Worm (Caenorhabditis elegans) whole organism, young adult: Measurements from ENCODE around the gene gcy-7.

Experiments
- F39B2.1 ChIP-seq: fragments of 200-800 bp; sonication (Bioruptor generic); IDR thresholded peaks from 2 replicates; pipeline ENCODE4 v1.3.6; 2022; ENCODE audit warnings: missing genetic modification reagents, missing genetic modification characterization, missing compliant biosample characterization
- Y95B8A.8 ChIP-seq: fragments of 200-800 bp; sonication (Bioruptor generic); IDR thresholded peaks from 2 replicates; pipeline ENCODE4 v1.3.6; 2022; ENCODE audit warnings: missing genetic modification reagents, missing genetic modification characterization, missing compliant biosample characterization
- ama-1 ChIP-seq, 3 experiments: fragments of 150-350 bp in 1 of 3; sonication (generic microtip) in 2 of 3; optimal IDR thresholded peaks; 2 replicates each; lab custom pipeline; 2014 to 2018; ENCODE audit warnings: missing biosample characterization in 2 of 3, missing genetic modification characterization in 2 of 3, missing genetic modification reagents in 2 of 3
- aptf-2 ChIP-seq: fragments of 200-800 bp; sonication (Bioruptor generic); conservative IDR thresholded peaks from 2 replicates; pipeline ENCODE4 v1.3.6; 2022; ENCODE audit warnings: missing genetic modification reagents, missing genetic modification characterization, missing compliant biosample characterization
- ceh-27 ChIP-seq: fragments of 200-800 bp; sonication (Bioruptor generic); optimal IDR thresholded peaks from 2 replicates; lab custom pipeline; 2018; ENCODE audit warnings: mild to moderate bottlenecking, missing genetic modification characterization, moderate library complexity, missing compliant biosample characterization
- efl-1 ChIP-seq: fragments of 150-350 bp; optimal IDR thresholded peaks from 2 replicates; lab custom pipeline; 2014; ENCODE audit warnings: missing biosample characterization, missing genetic modification reagents, missing genetic modification characterization
- egl-44 ChIP-seq: fragments of 200-800 bp; sonication (Bioruptor generic); IDR thresholded peaks from 2 replicates; pipeline ENCODE4 v1.3.6; 2022; ENCODE audit warnings: missing genetic modification reagents, missing genetic modification characterization, missing compliant biosample characterization
- ekl-4 ChIP-seq: fragments of 200-800 bp; sonication (Bioruptor generic); IDR thresholded peaks from 2 replicates; pipeline ENCODE4 v1.3.6; 2022; ENCODE audit warnings: missing genetic modification reagents, missing genetic modification characterization, missing compliant biosample characterization
- ets-4 ChIP-seq: fragments of 200-800 bp; sonication (Bioruptor generic); optimal IDR thresholded peaks from 2 replicates; lab custom pipeline; 2018; ENCODE audit warnings: mild to moderate bottlenecking, missing genetic modification characterization, missing compliant biosample characterization
- him-1 ChIP-seq: sonication (generic microtip); optimal IDR thresholded peaks from 2 replicates; lab custom pipeline; 2016; ENCODE audit warnings: missing genotype, missing genetic modification reagents, missing genetic modification characterization, missing compliant biosample characterization
- nhr-179 ChIP-seq: sonication (generic microtip); optimal IDR thresholded peaks from 2 replicates; lab custom pipeline; 2016; ENCODE audit warnings: mild to moderate bottlenecking, missing genetic modification characterization, missing compliant biosample characterization
- pha-4 ChIP-seq: fragments of 150-350 bp; sonication (generic microtip); optimal IDR thresholded peaks from 2 replicates; lab custom pipeline; 2014; ENCODE audit warnings: missing biosample characterization, missing genetic modification reagents, missing genetic modification characterization
- unc-130 ChIP-seq: sonication (generic microtip); optimal IDR thresholded peaks from 2 replicates; lab custom pipeline; 2016; ENCODE audit warnings: missing genetic modification reagents, missing genetic modification characterization, missing compliant biosample characterization

ce11 chrV:8355435-8356212 lies 31.5 kb upstream of the gcy-7 start, which contains the start of gene mom-2:
- TF ChIP-seq aptf-2 (GFP tag; lab: Robert Waterston, UW) = no peak
- no peak for TF ChIP-seq ets-4
- no peak for TF ChIP-seq him-1 (tag; lab: Kevin White, UChicago)
- TF ChIP-seq ama-1 (optimal IDR thresholded peaks at IDR 0.05; lab: Kevin White, UChicago) = no peak
- no peak for TF ChIP-seq ama-1 (GFP tag; optimal IDR thresholded peaks at IDR 0.05; lab: Kevin White, UChicago)
- no peak for TF ChIP-seq ceh-27 (GFP tag; lab: Kevin White, UChicago)
- TF ChIP-seq efl-1 (GFP tag; lab: Kevin White, UChicago) = peak; percentile 75
- TF ChIP-seq unc-130 (GFP tag; lab: Kevin White, UChicago) = no peak
- TF ChIP-seq ekl-4 = no peak
- TF ChIP-seq F39B2.1 (GFP tag; lab: Robert Waterston, UW) = no peak
- no peak for TF ChIP-seq Y95B8A.8 (GFP tag; lab: Robert Waterston, UW)
- no peak for TF ChIP-seq egl-44 (GFP tag; lab: Robert Waterston, UW)
- no peak for TF ChIP-seq pha-4 (tag; lab: Kevin White, UChicago)
- TF ChIP-seq nhr-179 = no peak
